Worm (Caenorhabditis elegans): ENCODE measurements around the gene dpy-18.

ce11 chrIII:11336072-11336471 is 41.7 kb downstream of the dpy-18 start:
- no peak for TF ChIP-seq ref-1 (GFP tag; conservative IDR thresholded peaks at IDR 0.05)
- TF ChIP-seq flt-1 (GFP tag; IDR thresholded peaks at IDR 0.05): no peak
- TF ChIP-seq T22C8.4 (GFP tag; IDR thresholded peaks at IDR 0.05): no peak
